Fruit fly (Drosophila melanogaster) whole organism, embryonic: ENCODE results near the gene CG32354.

ENCODE experiments used
- CG10147 ChIP-seq: fragments of 200-800 bp; sonication (Bioruptor generic); optimal IDR thresholded peaks from 2 replicates; lab custom pipeline; 2019; ENCODE audit warnings: missing biosample characterization, mild to moderate bottlenecking, missing genetic modification characterization, moderate library complexity
- CG11723 ChIP-seq: fragments of 200-800 bp; sonication (Bioruptor generic); optimal IDR thresholded peaks from 2 replicates; lab custom pipeline; 2017; ENCODE audit warnings: missing biosample characterization, mild to moderate bottlenecking, missing genetic modification characterization
- CG12769 ChIP-seq: fragments of 200-800 bp; sonication (Bioruptor generic); optimal IDR thresholded peaks from 2 replicates; lab custom pipeline; 2019; ENCODE audit warnings: missing biosample characterization, mild to moderate bottlenecking, missing genetic modification characterization, moderate library complexity
- CG14050 ChIP-seq: fragments of 200-800 bp; sonication (Bioruptor generic); IDR thresholded peaks from 3 replicates; pipeline ENCODE4 v1.3.6; 2022; ENCODE audit warnings: missing biosample characterization, missing genetic modification characterization
- CG14860 ChIP-seq: fragments of 200-800 bp; sonication (Bioruptor generic); IDR thresholded peaks from 3 replicates; pipeline ENCODE4 v1.3.6; 2022; ENCODE audit warnings: missing biosample characterization, missing genetic modification characterization; ENCODE audit not compliant: partially characterized antibody
- CG14965 ChIP-seq: fragments of 200-800 bp; sonication (Bioruptor generic); optimal IDR thresholded peaks from 2 replicates; lab custom pipeline; 2016; ENCODE audit warnings: missing biosample characterization, missing genetic modification characterization, borderline replicate concordance
- CG15011 ChIP-seq: fragments of 200-800 bp; sonication (Bioruptor generic); optimal IDR thresholded peaks from 3 replicates; lab custom pipeline; 2018; ENCODE audit warnings: missing biosample characterization, mild to moderate bottlenecking, missing genetic modification characterization
- CG15601 ChIP-seq: fragments of 200-800 bp; sonication (Bioruptor generic); optimal IDR thresholded peaks from 3 replicates; lab custom pipeline; 2019; ENCODE audit warnings: missing biosample characterization, mild to moderate bottlenecking, missing genetic modification characterization, moderate library complexity
- CG1602 ChIP-seq: fragments of 200-800 bp; sonication (Bioruptor generic); optimal IDR thresholded peaks from 3 replicates; lab custom pipeline; 2016; ENCODE audit warnings: missing biosample characterization, missing genetic modification characterization
- CG18011 ChIP-seq: fragments of 200-800 bp; sonication (Bioruptor generic); optimal IDR thresholded peaks from 2 replicates; lab custom pipeline; 2017; ENCODE audit warnings: missing biosample characterization, missing genetic modification characterization, mild to moderate bottlenecking, moderate library complexity, missing genotype
- CG18476 ChIP-seq: fragments of 200-800 bp; sonication (Bioruptor generic); optimal IDR thresholded peaks from 2 replicates; lab custom pipeline; 2016; ENCODE audit warnings: missing biosample characterization, mild to moderate bottlenecking, missing genetic modification characterization
- CG3407 ChIP-seq: fragments of 200-800 bp; sonication (Bioruptor generic); optimal IDR thresholded peaks from 2 replicates; lab custom pipeline; 2018; ENCODE audit warnings: missing biosample characterization, mild to moderate bottlenecking, missing genetic modification characterization
- CG34376 ChIP-seq: fragments of 200-800 bp; sonication (Bioruptor generic); optimal IDR thresholded peaks from 2 replicates; lab custom pipeline; 2018; ENCODE audit warnings: missing biosample characterization, mild to moderate bottlenecking, missing genetic modification characterization
- CG4360 ChIP-seq: fragments of 200-800 bp; sonication (Bioruptor generic); IDR thresholded peaks from 2 replicates; pipeline ENCODE4 v1.3.6; 2022; ENCODE audit warnings: missing biosample characterization, missing genetic modification characterization
- CG6689 ChIP-seq: fragments of 200-800 bp; sonication (Bioruptor generic); IDR thresholded peaks from 2 replicates; pipeline ENCODE4 v1.3.6; 2022; ENCODE audit warnings: missing biosample characterization, missing genetic modification characterization
- CG8359 ChIP-seq: fragments of 200-800 bp; sonication (Bioruptor generic); optimal IDR thresholded peaks from 2 replicates; lab custom pipeline; 2017; ENCODE audit warnings: missing biosample characterization, mild to moderate bottlenecking, missing genetic modification characterization, borderline replicate concordance
- CG9932 ChIP-seq: fragments of 200-800 bp; sonication (Bioruptor generic); IDR thresholded peaks from 2 replicates; pipeline ENCODE4 v1.3.6; 2022; ENCODE audit warnings: missing biosample characterization, missing genetic modification characterization
- Camta ChIP-seq: fragments of 200-800 bp; sonication (Bioruptor generic); optimal IDR thresholded peaks from 2 replicates; lab custom pipeline; 2016; ENCODE audit warnings: missing biosample characterization, missing genetic modification characterization
- D19A ChIP-seq: fragments of 200-800 bp; optimal IDR thresholded peaks from 3 replicates; lab custom pipeline; 2019; ENCODE audit warnings: missing biosample characterization, mild to moderate bottlenecking, missing genetic modification characterization, moderate library complexity
- Deaf1 ChIP-seq: fragments of 200-800 bp; optimal IDR thresholded peaks from 3 replicates; lab custom pipeline; 2019; ENCODE audit warnings: missing biosample characterization, mild to moderate bottlenecking, missing genetic modification characterization, moderate library complexity
- Dfd ChIP-seq, 2 experiments: fragments of >200 bp; optimal IDR thresholded peaks; 2 replicates each; lab custom pipeline; 2017; ENCODE audit warnings: missing biosample characterization in 2 of 2, missing genetic modification characterization in 2 of 2
- Dip3 ChIP-seq: fragments of 200-800 bp; sonication (Bioruptor generic); optimal IDR thresholded peaks from 3 replicates; lab custom pipeline; 2016; ENCODE audit warnings: missing biosample characterization, missing genetic modification characterization
- Hr78 ChIP-seq, 2 experiments: fragments of 200-800 bp in 1 of 2; fragments of >200 bp in 1 of 2; sonication (Bioruptor generic) in 1 of 2; optimal IDR thresholded peaks; 2 replicates each; lab custom pipeline; 2017 to 2019; ENCODE audit warnings: missing biosample characterization in 2 of 2, missing genetic modification characterization in 2 of 2, mild to moderate bottlenecking in 1 of 2, moderate library complexity in 1 of 2
- Lpt ChIP-seq: fragments of >200 bp; optimal IDR thresholded peaks from 2 replicates; lab custom pipeline; 2018; ENCODE audit warnings: missing biosample characterization, missing genetic modification characterization
- Opbp ChIP-seq: fragments of 200-800 bp; sonication (Bioruptor generic); IDR thresholded peaks from 3 replicates; pipeline ENCODE4 v1.3.6; 2022; ENCODE audit warnings: missing biosample characterization, missing genetic modification characterization; ENCODE audit not compliant: partially characterized antibody
- Six4 ChIP-seq: fragments of 200-800 bp; sonication (Bioruptor generic); optimal IDR thresholded peaks from 2 replicates; lab custom pipeline; 2016; ENCODE audit warnings: missing biosample characterization, missing genetic modification characterization
- Taf1 ChIP-seq: fragments of 200-800 bp; sonication (Bioruptor generic); IDR thresholded peaks from 2 replicates; pipeline ENCODE4 v1.3.6; 2022; ENCODE audit warnings: missing biosample characterization, missing genetic modification characterization
- Vsx1 ChIP-seq: fragments of 200-800 bp; sonication (Bioruptor generic); optimal IDR thresholded peaks from 2 replicates; lab custom pipeline; 2017; ENCODE audit warnings: missing biosample characterization, mild to moderate bottlenecking, missing genetic modification characterization, missing genetic modification reagents
- Xrp1 ChIP-seq: fragments of 200-800 bp; sonication (Bioruptor generic); IDR thresholded peaks from 2 replicates; pipeline ENCODE4 v1.3.6; 2022; ENCODE audit warnings: missing biosample characterization, missing genetic modification characterization
- aop ChIP-seq: fragments of 200-800 bp; sonication (Bioruptor generic); IDR thresholded peaks from 2 replicates; pipeline ENCODE4 v1.3.6; 2022; ENCODE audit warnings: missing biosample characterization, missing genetic modification characterization
- bigmax ChIP-seq: fragments of 200-800 bp; sonication (Bioruptor generic); optimal IDR thresholded peaks from 2 replicates; lab custom pipeline; 2018; ENCODE audit warnings: missing biosample characterization, mild to moderate bottlenecking, missing genetic modification characterization
- bowl ChIP-seq: fragments of 200-800 bp; sonication (Bioruptor generic); IDR thresholded peaks from 2 replicates; pipeline ENCODE4 v1.3.6; 2022; ENCODE audit warnings: missing biosample characterization, missing genetic modification characterization
- exex ChIP-seq: fragments of 200-800 bp; sonication (Bioruptor generic); optimal IDR thresholded peaks from 4 replicates; lab custom pipeline; 2018; ENCODE audit warnings: missing biosample characterization, mild to moderate bottlenecking, missing genetic modification characterization, moderate library complexity
- fu2 ChIP-seq: fragments of 200-800 bp; sonication (Bioruptor generic); optimal IDR thresholded peaks from 2 replicates; lab custom pipeline; 2016; ENCODE audit warnings: missing biosample characterization, missing genetic modification characterization
- gfzf ChIP-seq: fragments of 200-800 bp; sonication (Bioruptor generic); optimal IDR thresholded peaks from 2 replicates; lab custom pipeline; 2016; ENCODE audit warnings: missing biosample characterization, mild to moderate bottlenecking, missing genetic modification characterization, moderate library complexity
- grau ChIP-seq: fragments of 200-800 bp; optimal IDR thresholded peaks from 3 replicates; lab custom pipeline; 2019; ENCODE audit warnings: missing biosample characterization, mild to moderate bottlenecking, missing genetic modification characterization, moderate library complexity
- hkb ChIP-seq, 2 experiments: fragments of 200-800 bp in 1 of 2; fragments of >200 bp in 1 of 2; sonication (Bioruptor generic) in 1 of 2; IDR thresholded peaks in 1 of 2; optimal IDR thresholded peaks in 1 of 2; 2 replicates each; pipeline versions ENCODE4 v1.3.6 to Lab custom; 2017 to 2022; ENCODE audit warnings: missing biosample characterization in 1 of 2, missing genetic modification characterization in 1 of 2
- jigr1 ChIP-seq: fragments of 200-800 bp; sonication (Bioruptor generic); IDR thresholded peaks from 3 replicates; pipeline ENCODE4 v1.3.6; 2022; ENCODE audit warnings: missing biosample characterization, missing genetic modification characterization
- lmd ChIP-seq: fragments of 200-800 bp; sonication (Bioruptor generic); IDR thresholded peaks from 2 replicates; pipeline ENCODE4 v1.3.6; 2022; ENCODE audit warnings: missing biosample characterization, missing genetic modification characterization
- pros ChIP-seq: fragments of 200-800 bp; sonication (Bioruptor generic); optimal IDR thresholded peaks from 3 replicates; lab custom pipeline; 2019; ENCODE audit warnings: missing biosample characterization, mild to moderate bottlenecking, missing genetic modification characterization, moderate library complexity
- salm ChIP-seq: fragments of 200-800 bp; sonication (Bioruptor generic); optimal IDR thresholded peaks from 2 replicates; lab custom pipeline; 2018; ENCODE audit warnings: missing biosample characterization, mild to moderate bottlenecking, missing genetic modification characterization
- sd ChIP-seq: fragments of 200-800 bp; sonication (Bioruptor generic); optimal IDR thresholded peaks from 3 replicates; lab custom pipeline; 2018; ENCODE audit warnings: missing biosample characterization, mild to moderate bottlenecking, missing genetic modification characterization, moderate library complexity
- sna ChIP-seq: fragments of 200-800 bp; sonication (Bioruptor generic); IDR thresholded peaks from 2 replicates; pipeline ENCODE4 v1.3.6; 2022; ENCODE audit warnings: missing biosample characterization, missing genetic modification characterization; ENCODE audit not compliant: partially characterized antibody
- sug ChIP-seq: fragments of 200-800 bp; optimal IDR thresholded peaks from 2 replicates; lab custom pipeline; 2019; ENCODE audit warnings: missing biosample characterization, mild to moderate bottlenecking, missing genetic modification characterization, moderate library complexity
- toy ChIP-seq: fragments of 200-800 bp; sonication (Bioruptor generic); IDR thresholded peaks from 2 replicates; pipeline ENCODE4 v1.3.6; 2022; ENCODE audit warnings: missing biosample characterization, missing genetic modification characterization
- trh ChIP-seq: fragments of 200-800 bp; sonication (Bioruptor generic); optimal IDR thresholded peaks from 2 replicates; lab custom pipeline; 2016; ENCODE audit warnings: missing biosample characterization, missing genetic modification characterization
- vfl ChIP-seq: fragments of 200-800 bp; sonication (Bioruptor generic); optimal IDR thresholded peaks from 2 replicates; lab custom pipeline; 2016; ENCODE audit warnings: missing biosample characterization, missing genetic modification characterization
- z ChIP-seq: fragments of 200-800 bp; sonication (Bioruptor generic); IDR thresholded peaks from 3 replicates; pipeline ENCODE4 v1.3.6; 2022; ENCODE audit warnings: missing biosample characterization, missing genetic modification characterization
- zen ChIP-seq: fragments of 200-800 bp; sonication (Bioruptor generic); optimal IDR thresholded peaks from 3 replicates; lab custom pipeline; 2018; ENCODE audit warnings: missing biosample characterization, mild to moderate bottlenecking, missing genetic modification characterization, moderate library complexity

The CG32354 gene

DNA sequence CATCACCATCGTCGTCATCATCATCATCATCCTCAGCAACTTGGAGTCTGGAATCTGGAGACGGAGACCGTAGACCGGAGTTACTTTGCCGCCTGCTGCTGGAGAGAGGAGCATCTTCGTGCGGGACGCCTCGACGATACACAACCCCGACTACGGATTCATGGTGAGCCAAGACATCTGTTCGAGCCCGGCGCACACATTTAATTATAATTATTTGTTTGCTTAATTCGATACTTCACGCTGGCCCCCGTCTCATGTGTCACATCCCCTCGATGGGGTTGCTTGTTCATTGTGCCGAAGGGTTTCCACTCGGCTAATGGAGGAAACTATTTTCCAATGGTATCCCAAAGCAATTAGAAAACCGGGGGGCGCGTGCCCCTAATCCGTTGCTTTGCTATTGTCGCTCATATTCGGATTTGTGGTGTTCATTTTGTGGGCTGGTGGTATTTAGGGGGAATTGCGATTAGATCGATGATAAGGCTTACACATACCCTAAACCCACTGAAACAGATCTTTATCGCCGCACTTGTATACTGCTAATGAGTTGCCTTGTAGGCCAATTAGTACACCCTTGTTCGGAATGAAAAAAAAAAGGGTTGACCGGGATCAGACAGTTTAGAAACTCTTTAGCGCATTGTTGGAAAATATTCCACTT, 30.1 kb upstream of the CG32354 start (continued):
- no peak for TF ChIP-seq CG15601 (tag; lab: Kevin White, UChicago)
- TF ChIP-seq Six4 (GFP tag; lab: Kevin White, UChicago) = no peak
- peak; percentile 61 for TF ChIP-seq sug (tag; lab: Kevin White, UChicago)
- peak; percentile 90 for TF ChIP-seq Vsx1 (GFP tag; lab: Kevin White, UChicago)
- no peak for TF ChIP-seq jigr1 (GFP tag; lab: Robert Waterston, UW)
- no peak for TF ChIP-seq CG34376 (GFP tag; lab: Kevin White, UChicago)
- TF ChIP-seq fu2 = no peak
- TF ChIP-seq Taf1 (GFP tag; lab: Robert Waterston, UW) = no peak
- TF ChIP-seq Deaf1 (tag; lab: Kevin White, UChicago) = peak; percentile 4
- TF ChIP-seq sd (tag; lab: Kevin White, UChicago) = peak; percentile 63
- TF ChIP-seq exex (tag; lab: Kevin White, UChicago) = peak; percentile 89
- no peak for TF ChIP-seq CG14860
- TF ChIP-seq CG11723 (GFP tag; lab: Kevin White, UChicago) = no peak
- TF ChIP-seq Dip3 (GFP tag; lab: Kevin White, UChicago) = no peak
- no peak for TF ChIP-seq CG9932 (GFP tag; lab: Robert Waterston, UW)
- peak; percentile 1 for TF ChIP-seq CG12769 (tag; lab: Kevin White, UChicago)
- TF ChIP-seq CG6689 = no peak
- no peak for TF ChIP-seq Lpt (GFP tag; lab: Kevin White, UChicago)

DNA sequence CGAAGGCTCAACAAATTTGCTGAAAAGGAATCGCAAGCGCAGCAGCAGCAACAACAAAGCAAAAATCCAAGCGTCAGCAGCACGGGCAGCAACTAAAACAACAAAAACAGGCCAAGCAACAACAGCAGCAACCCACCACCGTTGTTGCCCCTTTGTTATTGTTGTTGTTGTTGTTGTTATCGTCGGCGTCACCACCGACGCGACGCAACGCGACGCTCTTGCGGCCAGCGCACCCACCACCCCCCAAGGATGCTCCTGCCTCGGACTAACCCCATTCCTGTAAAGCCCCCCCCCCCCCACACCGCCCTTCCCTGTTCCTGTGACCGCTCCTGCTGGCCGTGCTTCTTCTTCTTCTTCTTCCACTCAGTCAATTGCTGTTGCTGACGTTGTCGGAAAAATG, 28.7 kb upstream of the CG32354 start:
- TF ChIP-seq CG18011 (GFP tag; lab: Kevin White, UChicago) (no peak), pros (GFP tag; lab: Kevin White, UChicago) (peak; percentile 47), CG14965 (GFP tag; lab: Kevin White, UChicago) (no peak), CG3407 (GFP tag; lab: Kevin White, UChicago) (no peak), Xrp1 (GFP tag; lab: Robert Waterston, UW) (no peak), salm (tag; lab: Kevin White, UChicago) (no peak), z (GFP tag; lab: Robert Waterston, UW) (no peak), Camta (GFP tag; lab: Kevin White, UChicago) (no peak), vfl (no peak), CG18476 (GFP tag; lab: Kevin White, UChicago) (no peak), bowl (GFP tag; lab: Robert Waterston, UW) (no peak), lmd (GFP tag; lab: Robert Waterston, UW) (no peak), toy (GFP tag; lab: Robert Waterston, UW) (no peak), grau (tag; lab: Kevin White, UChicago) (no peak), CG8359 (no peak), sna (GFP tag; lab: Robert Waterston, UW) (no peak), Dfd (GFP tag; optimal IDR thresholded peaks at IDR 0.05; lab: Kevin White, UChicago) (no peak), D19A (no peak), gfzf (GFP tag; lab: Kevin White, UChicago) (no peak), zen (tag; lab: Kevin White, UChicago) (no peak), Opbp (no peak), CG15011 (GFP tag; lab: Kevin White, UChicago) (no peak), CG1602 (GFP tag; lab: Kevin White, UChicago) (no peak), trh (GFP tag; lab: Kevin White, UChicago) (no peak), CG14050 (GFP tag; lab: Robert Waterston, UW) (no peak), hkb (optimal IDR thresholded peaks at IDR 0.05; lab: Kevin White, UChicago) (no peak), hkb (GFP tag; IDR thresholded peaks at IDR 0.05; lab: Robert Waterston, UW) (peak; percentile 18; the same call in 1 of the 2 replicates), CG4360 (GFP tag; lab: Robert Waterston, UW) (peak; percentile 97), Hr78 (GFP tag; optimal IDR thresholded peaks at IDR 0.05; lab: Kevin White, UChicago) (no peak), bigmax (no peak), aop (no peak), CG10147 (GFP tag; lab: Kevin White, UChicago) (no peak)
